Fruit fly (Drosophila melanogaster): ENCODE results near the gene CG31524.

The CG31524 gene

DNA sequence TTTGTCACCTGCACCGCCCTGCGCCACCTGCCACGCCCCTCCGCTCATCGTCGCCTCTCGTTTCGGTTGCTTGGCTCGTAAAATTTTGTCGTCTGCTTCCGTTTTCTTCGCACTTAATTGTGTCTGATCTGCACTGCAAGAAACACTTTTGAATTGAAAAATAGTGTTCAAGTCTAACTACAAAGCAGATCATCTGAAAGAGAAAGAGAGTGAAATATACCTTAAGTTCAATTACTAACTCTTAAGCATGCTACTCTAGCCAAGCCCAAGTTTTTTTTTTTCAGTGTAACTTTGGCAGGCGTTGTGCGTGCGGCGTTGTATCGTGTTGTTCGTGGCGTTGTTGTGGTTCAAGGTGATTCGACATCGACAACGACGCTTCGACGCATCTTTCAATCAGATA lies 26.0 kb upstream of the CG31524 start (continued):
- TF ChIP-seq NK7.1 (GFP tag; optimal IDR thresholded peaks at IDR 0.05) = peak; percentile 76
- peak; percentile 94 for TF ChIP-seq CG10543 (GFP tag; optimal IDR thresholded peaks at IDR 0.05)
- peak; percentile 96 for TF ChIP-seq slbo (GFP tag; IDR thresholded peaks at IDR 0.05)
- peak; percentile 93 for TF ChIP-seq Hmr (GFP tag; optimal IDR thresholded peaks at IDR 0.05)
- peak; percentile 91 for TF ChIP-seq az2 (GFP tag; optimal IDR thresholded peaks at IDR 0.05)
- TF ChIP-seq CG6791 (GFP tag; IDR thresholded peaks at IDR 0.05; ENCODE audit: partially characterized antibody) = no peak
- peak; percentile 68 for TF ChIP-seq Nf-YC (tag; optimal IDR thresholded peaks at IDR 0.05)
- peak; percentile 85 for TF ChIP-seq salm (tag; optimal IDR thresholded peaks at IDR 0.05)
- no peak for TF ChIP-seq Sin3A (optimal IDR thresholded peaks at IDR 0.05)
- peak; percentile 16 for TF ChIP-seq Neu2 (GFP tag; optimal IDR thresholded peaks at IDR 0.05; ENCODE audit: borderline replicate concordance)
- peak; percentile 75 for TF ChIP-seq CG15601 (tag; optimal IDR thresholded peaks at IDR 0.05)
- TF ChIP-seq Dek (tag; optimal IDR thresholded peaks at IDR 0.05) = peak; percentile 92
- no peak for TF ChIP-seq nom (GFP tag; optimal IDR thresholded peaks at IDR 0.05)
- no peak for TF ChIP-seq Tbp (GFP tag; optimal IDR thresholded peaks at IDR 0.05)
- TF ChIP-seq CG2875 (GFP tag; optimal IDR thresholded peaks at IDR 0.05) = peak; percentile 82
- peak; percentile 91 for TF ChIP-seq H15 (GFP tag; IDR thresholded peaks at IDR 0.05)
- TF ChIP-seq CG4328 (GFP tag; optimal IDR thresholded peaks at IDR 0.05) = peak; percentile 85
- TF ChIP-seq Nf-YB (GFP tag; optimal IDR thresholded peaks at IDR 0.05) = peak; percentile 55
- peak; percentile 90 for TF ChIP-seq disco-r (GFP tag; optimal IDR thresholded peaks at IDR 0.05)
- TF ChIP-seq CG7839 (tag; optimal IDR thresholded peaks at IDR 0.05) = peak; percentile 95
- peak; percentile 93 for TF ChIP-seq pho (GFP tag; optimal IDR thresholded peaks at IDR 0.05)
- TF ChIP-seq ERR (GFP tag; optimal IDR thresholded peaks at IDR 0.05) = peak; percentile 93
- TF ChIP-seq BEAF-32 (GFP tag; optimal IDR thresholded peaks at IDR 0.05) = no peak
- TF ChIP-seq gsb (GFP tag; IDR thresholded peaks at IDR 0.05) = peak; percentile 89
- no peak for TF ChIP-seq hbn (GFP tag; IDR thresholded peaks at IDR 0.05; ENCODE audit: partially characterized antibody)
- no peak for TF ChIP-seq Bgb (GFP tag; IDR thresholded peaks at IDR 0.05; ENCODE audit: partially characterized antibody)
- peak; percentile 96 for TF ChIP-seq ci (GFP tag; IDR thresholded peaks at IDR 0.05)
- TF ChIP-seq crc (GFP tag; optimal IDR thresholded peaks at IDR 0.05) = peak; percentile 85
- peak; percentile 89 for TF ChIP-seq CG12299 (tag; optimal IDR thresholded peaks at IDR 0.05)
- TF ChIP-seq Hand (GFP tag; optimal IDR thresholded peaks at IDR 0.05) = peak; percentile 87
- TF ChIP-seq CG6854 (GFP tag; optimal IDR thresholded peaks at IDR 0.05) = peak; percentile 89
- TF ChIP-seq Atf-2 (GFP tag; optimal IDR thresholded peaks at IDR 0.05) = peak; percentile 87
- peak; percentile 86 for TF ChIP-seq CG6689 (GFP tag; IDR thresholded peaks at IDR 0.05)
- peak; percentile 78 for TF ChIP-seq CG11723 (GFP tag; optimal IDR thresholded peaks at IDR 0.05)
- peak; percentile 91 for TF ChIP-seq bcd (GFP tag; optimal IDR thresholded peaks at IDR 0.05)
- TF ChIP-seq CG14860 (GFP tag; IDR thresholded peaks at IDR 0.05; ENCODE audit: partially characterized antibody) = no peak
- TF ChIP-seq CG11456 (GFP tag; IDR thresholded peaks at IDR 0.05) = peak; percentile 93
- TF ChIP-seq D (optimal IDR thresholded peaks at IDR 0.05) = no peak
- peak; percentile 87 for TF ChIP-seq D (GFP tag; optimal IDR thresholded peaks at IDR 0.05)
- no peak for TF ChIP-seq CG34224 (GFP tag; IDR thresholded peaks at IDR 0.05; ENCODE audit: partially characterized antibody)
- TF ChIP-seq CG9932 (GFP tag; IDR thresholded peaks at IDR 0.05) = peak; percentile 92
- peak; percentile 66 for TF ChIP-seq Adf1 (GFP tag; IDR thresholded peaks at IDR 0.05)
- TF ChIP-seq CG7372 (GFP tag; IDR thresholded peaks at IDR 0.05) = peak; percentile 90
- peak; percentile 85 for TF ChIP-seq Dip3 (GFP tag; optimal IDR thresholded peaks at IDR 0.05)
- 0 out of 2 replicates have a peak, but pooled peaks have one; percentile 58 for TF ChIP-seq CG8765 (GFP tag; IDR thresholded peaks at IDR 0.05)
- TF ChIP-seq CG17612 (GFP tag; IDR thresholded peaks at IDR 0.05) = peak; percentile 76
- TF ChIP-seq CG4282 (GFP tag; optimal IDR thresholded peaks at IDR 0.05) = peak; percentile 92
- peak; percentile 95 for TF ChIP-seq CG13624 (GFP tag; optimal IDR thresholded peaks at IDR 0.05)
- peak; percentile 87 for TF ChIP-seq sug (tag; optimal IDR thresholded peaks at IDR 0.05)
- TF ChIP-seq CG9797 (GFP tag; optimal IDR thresholded peaks at IDR 0.05) = no peak
- TF ChIP-seq Dp (GFP tag; optimal IDR thresholded peaks at IDR 0.05) = no peak

Data from whole organism, embryonic.